ENCODE assay signal across 1 fruit fly cellular context in the genomic region with DNA sequence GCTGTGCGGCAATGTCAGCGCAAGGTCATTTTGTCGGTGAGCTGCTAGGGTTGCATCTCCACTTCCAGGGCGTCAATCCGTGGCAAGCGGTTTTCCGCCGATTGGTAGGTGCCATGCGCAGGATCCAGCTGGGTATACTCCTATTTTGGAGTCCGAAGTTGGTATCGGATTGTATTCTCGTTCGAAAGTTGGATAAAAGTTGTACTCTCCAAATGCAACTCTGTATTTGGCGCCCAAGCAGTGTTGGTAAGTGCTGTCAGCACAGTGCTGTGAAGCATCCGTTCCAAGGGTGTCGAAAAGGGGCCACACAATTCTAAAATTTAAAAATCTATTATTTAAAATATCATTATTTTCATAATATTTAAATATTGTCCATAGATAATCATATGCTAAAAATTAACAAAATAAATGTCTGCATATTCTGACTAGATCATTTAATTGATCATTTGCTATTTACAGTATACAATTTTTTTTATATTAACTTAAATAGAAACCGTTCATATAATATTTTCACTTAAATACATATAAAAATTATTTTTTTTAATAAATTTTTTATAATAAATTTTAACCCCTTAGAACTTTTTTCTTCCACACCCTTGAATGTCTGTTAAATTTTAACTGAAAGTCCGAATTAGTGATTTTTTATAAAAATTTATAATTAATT.
TF ChIP-seq lines count a peak whose summit lies in the region.

No protein-coding gene starts in this region.

TF ChIP-seq in whole organism, embryonic, 481 proteins besides CTCF, POLR2A, EP300 and RAD21 (continued from another document and continues in another):
- peak; percentile 94 for TF ChIP-seq CG2678 (tag; optimal IDR thresholded peaks at IDR 0.05; lab: Kevin White, UChicago)
- peak; percentile 67 for TF ChIP-seq Nf-YB (GFP tag; optimal IDR thresholded peaks at IDR 0.05; lab: Kevin White, UChicago)
- peak; percentile 85 for TF ChIP-seq maf-S (GFP tag; optimal IDR thresholded peaks at IDR 0.05; lab: Kevin White, UChicago)
- peak; percentile 90 for TF ChIP-seq ken (GFP tag; IDR thresholded peaks at IDR 0.05; lab: Robert Waterston, UW)
- TF ChIP-seq croc (GFP tag; conservative IDR thresholded peaks at IDR 0.05; lab: Robert Waterston, UW) = peak; percentile 68
- TF ChIP-seq CG8478 (optimal IDR thresholded peaks at IDR 0.05; lab: Kevin White, UChicago) = no peak
- peak; percentile 67 for TF ChIP-seq bab2 (GFP tag; optimal IDR thresholded peaks at IDR 0.05; lab: Kevin White, UChicago)
- peak; percentile 46; the same call in 1 of the 2 replicates for TF ChIP-seq Poxn (GFP tag; IDR thresholded peaks at IDR 0.05; lab: Robert Waterston, UW)
- peak; percentile 93 for TF ChIP-seq CG8924 (tag; optimal IDR thresholded peaks at IDR 0.05; lab: Kevin White, UChicago)
- peak; percentile 69 for TF ChIP-seq NK7.1 (GFP tag; optimal IDR thresholded peaks at IDR 0.05; lab: Kevin White, UChicago)
- peak; percentile 90 for TF ChIP-seq Hr3 (GFP tag; optimal IDR thresholded peaks at IDR 0.05; lab: Kevin White, UChicago)
- TF ChIP-seq BEAF-32 (GFP tag; optimal IDR thresholded peaks at IDR 0.05; lab: Kevin White, UChicago) = peak; percentile 53
- no peak for TF ChIP-seq Dip2 (GFP tag; IDR thresholded peaks at IDR 0.05; lab: Robert Waterston, UW)
- peak; percentile 81 for TF ChIP-seq unpg (GFP tag; optimal IDR thresholded peaks at IDR 0.05; lab: Kevin White, UChicago)
- TF ChIP-seq BtbVII (GFP tag; optimal IDR thresholded peaks at IDR 0.05; lab: Kevin White, UChicago) = peak; percentile 81
- peak; percentile 92 for TF ChIP-seq zfh2 (GFP tag; optimal IDR thresholded peaks at IDR 0.05; lab: Kevin White, UChicago)
- TF ChIP-seq prd (optimal IDR thresholded peaks at IDR 0.05; lab: Kevin White, UChicago) = no peak
- peak; percentile 90 for TF ChIP-seq prd (GFP tag; IDR thresholded peaks at IDR 0.05; lab: Robert Waterston, UW)
- peak; percentile 94 for TF ChIP-seq Ets97D (GFP tag; optimal IDR thresholded peaks at IDR 0.05; lab: Kevin White, UChicago)
- peak; percentile 88 for TF ChIP-seq CG9215 (GFP tag; IDR thresholded peaks at IDR 0.05; lab: Robert Waterston, UW)
- peak; percentile 59 for TF ChIP-seq crc (GFP tag; optimal IDR thresholded peaks at IDR 0.05; lab: Kevin White, UChicago)
- peak; percentile 77 for TF ChIP-seq H15 (GFP tag; IDR thresholded peaks at IDR 0.05; lab: Robert Waterston, UW)
- peak; percentile 34; the same call in 1 of the 2 replicates for TF ChIP-seq Bgb (GFP tag; IDR thresholded peaks at IDR 0.05; lab: Robert Waterston, UW; ENCODE audit: partially characterized antibody)
- peak; percentile 82 for TF ChIP-seq rib (GFP tag; IDR thresholded peaks at IDR 0.05; lab: Robert Waterston, UW)
- peak; percentile 83 for TF ChIP-seq CG9727 (GFP tag; optimal IDR thresholded peaks at IDR 0.05; lab: Kevin White, UChicago)
- no peak; the same call in 2 of the 3 replicates for TF ChIP-seq zen2 (GFP tag; IDR thresholded peaks at IDR 0.05; lab: Robert Waterston, UW; ENCODE audit: partially characterized antibody)
- peak; percentile 87 for TF ChIP-seq CG18619 (GFP tag; optimal IDR thresholded peaks at IDR 0.05; lab: Kevin White, UChicago)
- TF ChIP-seq chif (GFP tag; optimal IDR thresholded peaks at IDR 0.05; lab: Kevin White, UChicago) = peak; percentile 72 to 74
- TF ChIP-seq tx (GFP tag; optimal IDR thresholded peaks at IDR 0.05; lab: Kevin White, UChicago) = peak; percentile 70
- peak; percentile 90 for TF ChIP-seq CG12155 (GFP tag; optimal IDR thresholded peaks at IDR 0.05; lab: Kevin White, UChicago)
- TF ChIP-seq CG7372 (GFP tag; IDR thresholded peaks at IDR 0.05; lab: Robert Waterston, UW) = peak; percentile 82
- TF ChIP-seq CG33213 (GFP tag; optimal IDR thresholded peaks at IDR 0.05; lab: Kevin White, UChicago) = peak; percentile 85
- TF ChIP-seq fru (optimal IDR thresholded peaks at IDR 0.05; lab: Kevin White, UChicago) = no peak
- TF ChIP-seq p53 (GFP tag; optimal IDR thresholded peaks at IDR 0.05; lab: Kevin White, UChicago) = peak; percentile 58
- peak; percentile 78 for TF ChIP-seq Usf (GFP tag; optimal IDR thresholded peaks at IDR 0.05; lab: Kevin White, UChicago)
- peak; percentile 50; the same call in 1 of the 2 replicates for TF ChIP-seq peb (GFP tag; IDR thresholded peaks at IDR 0.05; lab: Robert Waterston, UW)
- TF ChIP-seq NfI (GFP tag; optimal IDR thresholded peaks at IDR 0.05; lab: Kevin White, UChicago) = peak; percentile 92
- TF ChIP-seq ham (GFP tag; IDR thresholded peaks at IDR 0.05; lab: Robert Waterston, UW) = peak; percentile 58; the same call in 1 of the 2 replicates
- peak; percentile 87 for TF ChIP-seq ci (GFP tag; IDR thresholded peaks at IDR 0.05; lab: Robert Waterston, UW)
- peak; percentile 85 for TF ChIP-seq HLH54F (GFP tag; optimal IDR thresholded peaks at IDR 0.05; lab: Kevin White, UChicago)
- peak; percentile 89 for TF ChIP-seq al (GFP tag; IDR thresholded peaks at IDR 0.05; lab: Robert Waterston, UW)
- TF ChIP-seq vnd (GFP tag; IDR thresholded peaks at IDR 0.05; lab: Robert Waterston, UW; ENCODE audit: partially characterized antibody) = no peak
- no peak for TF ChIP-seq cad (GFP tag; optimal IDR thresholded peaks at IDR 0.05; lab: Kevin White, UChicago)
- TF ChIP-seq CG4820 (GFP tag; optimal IDR thresholded peaks at IDR 0.05; lab: Kevin White, UChicago) = peak; percentile 77
- peak; percentile 60 for TF ChIP-seq jing (GFP tag; optimal IDR thresholded peaks at IDR 0.05; lab: Kevin White, UChicago)
- peak; percentile 81 for TF ChIP-seq ttk (GFP tag; IDR thresholded peaks at IDR 0.05; lab: Robert Waterston, UW)
- peak; percentile 80 for TF ChIP-seq CG1602 (GFP tag; optimal IDR thresholded peaks at IDR 0.05; lab: Kevin White, UChicago)
- peak; percentile 75 for TF ChIP-seq danr (GFP tag; IDR thresholded peaks at IDR 0.05; lab: Robert Waterston, UW)
- peak; percentile 63; the same call in 1 of the 2 replicates for TF ChIP-seq CG5953 (GFP tag; IDR thresholded peaks at IDR 0.05; lab: Robert Waterston, UW)
- TF ChIP-seq CG12236 (GFP tag; optimal IDR thresholded peaks at IDR 0.05; lab: Kevin White, UChicago) = peak; percentile 33
- peak; percentile 39 for TF ChIP-seq luna (GFP tag; optimal IDR thresholded peaks at IDR 0.05; lab: Kevin White, UChicago)
- peak; percentile 66 for TF ChIP-seq Sin3A (optimal IDR thresholded peaks at IDR 0.05; lab: Kevin White, UChicago)
- peak; percentile 77 for TF ChIP-seq CG32767 (GFP tag; IDR thresholded peaks at IDR 0.05; lab: Robert Waterston, UW)
- TF ChIP-seq CG13775 (GFP tag; optimal IDR thresholded peaks at IDR 0.05; lab: Kevin White, UChicago) = peak; percentile 87
- peak; percentile 82 for TF ChIP-seq CG4730 (GFP tag; IDR thresholded peaks at IDR 0.05; lab: Robert Waterston, UW)
- peak; percentile 95 for TF ChIP-seq B-H2 (GFP tag; optimal IDR thresholded peaks at IDR 0.05; lab: Kevin White, UChicago)
- peak; percentile 88 for TF ChIP-seq cas (GFP tag; IDR thresholded peaks at IDR 0.05; lab: Robert Waterston, UW)
- TF ChIP-seq disco-r (GFP tag; optimal IDR thresholded peaks at IDR 0.05; lab: Kevin White, UChicago) = peak; percentile 58
- TF ChIP-seq wdn (GFP tag; IDR thresholded peaks at IDR 0.05; lab: Robert Waterston, UW) = peak; percentile 76
- TF ChIP-seq Ssrp (tag; optimal IDR thresholded peaks at IDR 0.05; lab: Kevin White, UChicago) = peak; percentile 86
- TF ChIP-seq Vsx1 (GFP tag; optimal IDR thresholded peaks at IDR 0.05; lab: Kevin White, UChicago) = no peak
- peak; percentile 89 for TF ChIP-seq Fer1 (GFP tag; optimal IDR thresholded peaks at IDR 0.05; lab: Kevin White, UChicago)
- TF ChIP-seq pita (GFP tag; optimal IDR thresholded peaks at IDR 0.05; lab: Kevin White, UChicago) = no peak
- TF ChIP-seq Rfx (GFP tag; IDR thresholded peaks at IDR 0.05; lab: Robert Waterston, UW) = peak; percentile 95
- TF ChIP-seq Dfd (GFP tag; optimal IDR thresholded peaks at IDR 0.05; lab: Kevin White, UChicago) = no peak
- peak; percentile 81 for TF ChIP-seq E2f1 (GFP tag; IDR thresholded peaks at IDR 0.05; lab: Robert Waterston, UW)
- peak; percentile 92 for TF ChIP-seq caup (GFP tag; optimal IDR thresholded peaks at IDR 0.05; lab: Kevin White, UChicago; ENCODE audit: severe bottlenecking)
- peak; percentile 81 for TF ChIP-seq nom (GFP tag; optimal IDR thresholded peaks at IDR 0.05; lab: Kevin White, UChicago)
- TF ChIP-seq Dp (GFP tag; optimal IDR thresholded peaks at IDR 0.05; lab: Kevin White, UChicago) = peak; percentile 84
- TF ChIP-seq mld (GFP tag; IDR thresholded peaks at IDR 0.05; lab: Robert Waterston, UW; ENCODE audit: partially characterized antibody) = no peak
- peak; percentile 61; the same call in 1 of the 2 replicates for TF ChIP-seq aop (GFP tag; IDR thresholded peaks at IDR 0.05; lab: Robert Waterston, UW)
- TF ChIP-seq Myb (GFP tag; optimal IDR thresholded peaks at IDR 0.05; lab: Kevin White, UChicago) = peak; percentile 79
- peak; percentile 42 to 77 for TF ChIP-seq bsh (GFP tag; optimal IDR thresholded peaks at IDR 0.05; lab: Kevin White, UChicago)
- TF ChIP-seq Opbp (GFP tag; IDR thresholded peaks at IDR 0.05; lab: Robert Waterston, UW; ENCODE audit: partially characterized antibody) = peak; percentile 63
- TF ChIP-seq CG9437 (GFP tag; optimal IDR thresholded peaks at IDR 0.05; lab: Kevin White, UChicago) = peak; percentile 87
- peak; percentile 69 for TF ChIP-seq CrebB (tag; optimal IDR thresholded peaks at IDR 0.05; lab: Kevin White, UChicago)
- peak; percentile 49 for TF ChIP-seq btn (GFP tag; optimal IDR thresholded peaks at IDR 0.05; lab: Kevin White, UChicago)
- TF ChIP-seq CG30403 (GFP tag; optimal IDR thresholded peaks at IDR 0.05; lab: Kevin White, UChicago) = peak; percentile 90
- TF ChIP-seq CoRest (tag; optimal IDR thresholded peaks at IDR 0.05; lab: Kevin White, UChicago) = peak; percentile 94
- TF ChIP-seq CG33557 (GFP tag; optimal IDR thresholded peaks at IDR 0.05; lab: Kevin White, UChicago) = peak; percentile 67
- peak; percentile 95 for TF ChIP-seq MBD-R2 (GFP tag; IDR thresholded peaks at IDR 0.05; lab: Robert Waterston, UW)
- TF ChIP-seq CG31365 (tag; optimal IDR thresholded peaks at IDR 0.05; lab: Kevin White, UChicago) = peak; percentile 60
- peak; percentile 88 for TF ChIP-seq CG17912 (GFP tag; optimal IDR thresholded peaks at IDR 0.05; lab: Kevin White, UChicago)
- peak; percentile 83 for TF ChIP-seq vfl (GFP tag; optimal IDR thresholded peaks at IDR 0.05; lab: Kevin White, UChicago)
- TF ChIP-seq Xbp1 (GFP tag; optimal IDR thresholded peaks at IDR 0.05; lab: Kevin White, UChicago) = peak; percentile 92
- TF ChIP-seq Taf1 (GFP tag; IDR thresholded peaks at IDR 0.05; lab: Robert Waterston, UW) = peak; percentile 59
- TF ChIP-seq CG15601 (tag; optimal IDR thresholded peaks at IDR 0.05; lab: Kevin White, UChicago) = peak; percentile 76
- peak; percentile 8; the same call in 1 of the 2 replicates for TF ChIP-seq tna (GFP tag; IDR thresholded peaks at IDR 0.05; lab: Robert Waterston, UW; ENCODE audit: partially characterized antibody)
- TF ChIP-seq sisA (GFP tag; IDR thresholded peaks at IDR 0.05; lab: Robert Waterston, UW) = peak; percentile 88
- TF ChIP-seq CG7786 (GFP tag; optimal IDR thresholded peaks at IDR 0.05; lab: Kevin White, UChicago) = peak; percentile 83
- peak; percentile 78 for TF ChIP-seq her (GFP tag; optimal IDR thresholded peaks at IDR 0.05; lab: Kevin White, UChicago)
- TF ChIP-seq zen (tag; optimal IDR thresholded peaks at IDR 0.05; lab: Kevin White, UChicago) = peak; percentile 68
- TF ChIP-seq CG12942 (GFP tag; optimal IDR thresholded peaks at IDR 0.05; lab: Kevin White, UChicago) = peak; percentile 84
- no peak for TF ChIP-seq Stat92E (GFP tag; optimal IDR thresholded peaks at IDR 0.05; lab: Kevin White, UChicago)
- TF ChIP-seq Lim3 (GFP tag; IDR thresholded peaks at IDR 0.05; lab: Robert Waterston, UW) = no peak
- peak; percentile 74 for TF ChIP-seq tap (tag; optimal IDR thresholded peaks at IDR 0.05; lab: Kevin White, UChicago)
- TF ChIP-seq sim (GFP tag; IDR thresholded peaks at IDR 0.05; lab: Robert Waterston, UW) = peak; percentile 33; the same call in 1 of the 2 replicates
- peak; percentile 73 for TF ChIP-seq gsb (GFP tag; IDR thresholded peaks at IDR 0.05; lab: Robert Waterston, UW)
- TF ChIP-seq CG6254 (GFP tag; optimal IDR thresholded peaks at IDR 0.05; lab: Kevin White, UChicago) = no peak
- no peak for TF ChIP-seq hth (optimal IDR thresholded peaks at IDR 0.05; lab: Kevin White, UChicago)
- TF ChIP-seq lola (GFP tag; optimal IDR thresholded peaks at IDR 0.05; lab: Kevin White, UChicago) = peak in 1 of 3 experiments; percentile 80
- no peak for TF ChIP-seq CG1832 (GFP tag; optimal IDR thresholded peaks at IDR 0.05; lab: Kevin White, UChicago)
- TF ChIP-seq CG10147 (GFP tag; optimal IDR thresholded peaks at IDR 0.05; lab: Kevin White, UChicago) = peak; percentile 79
- peak; percentile 18 for TF ChIP-seq sima (GFP tag; optimal IDR thresholded peaks at IDR 0.05; lab: Kevin White, UChicago)
- peak; percentile 91 for TF ChIP-seq gsb-n (tag; optimal IDR thresholded peaks at IDR 0.05; lab: Kevin White, UChicago)
- TF ChIP-seq nau (GFP tag; optimal IDR thresholded peaks at IDR 0.05; lab: Kevin White, UChicago) = no peak
- peak; percentile 89 for TF ChIP-seq CG34422 (GFP tag; IDR thresholded peaks at IDR 0.05; lab: Robert Waterston, UW)
- peak; percentile 43 for TF ChIP-seq HLHmδ (GFP tag; optimal IDR thresholded peaks at IDR 0.05; lab: Kevin White, UChicago)
- peak; percentile 74 for TF ChIP-seq Oli (tag; optimal IDR thresholded peaks at IDR 0.05; lab: Kevin White, UChicago)
- TF ChIP-seq run (tag; optimal IDR thresholded peaks at IDR 0.05; lab: Kevin White, UChicago) = peak; percentile 67
- peak; percentile 64 for TF ChIP-seq Atf-2 (GFP tag; optimal IDR thresholded peaks at IDR 0.05; lab: Kevin White, UChicago)
- peak; percentile 79 for TF ChIP-seq CG4404 (GFP tag; IDR thresholded peaks at IDR 0.05; lab: Robert Waterston, UW)
- peak; percentile 58 for TF ChIP-seq CG15696 (tag; optimal IDR thresholded peaks at IDR 0.05; lab: Kevin White, UChicago)
- peak; percentile 61 for TF ChIP-seq wek (GFP tag; optimal IDR thresholded peaks at IDR 0.05; lab: Kevin White, UChicago)
- TF ChIP-seq CG6765 (GFP tag; optimal IDR thresholded peaks at IDR 0.05; lab: Kevin White, UChicago) = peak; percentile 85
- TF ChIP-seq insv (GFP tag; optimal IDR thresholded peaks at IDR 0.05; lab: Kevin White, UChicago) = peak in 1 of 2 experiments; percentile 67
- TF ChIP-seq D (optimal IDR thresholded peaks at IDR 0.05; lab: Kevin White, UChicago) = no peak
- TF ChIP-seq D (GFP tag; optimal IDR thresholded peaks at IDR 0.05; lab: Kevin White, UChicago) = peak; percentile 61
- TF ChIP-seq gem (tag; optimal IDR thresholded peaks at IDR 0.05; lab: Kevin White, UChicago) = peak; percentile 95
- TF ChIP-seq CG2199 (GFP tag; IDR thresholded peaks at IDR 0.05; lab: Robert Waterston, UW) = no peak; the same call in 2 of the 3 replicates
- peak; percentile 0 for TF ChIP-seq HmgD (GFP tag; optimal IDR thresholded peaks at IDR 0.05; lab: Kevin White, UChicago)
